Worm (Caenorhabditis elegans) whole organism, L4/young adult: Measurements from ENCODE around the gene msp-40.

Source experiments
- W03F9.2 ChIP-seq: fragments of 150-350 bp; optimal IDR thresholded peaks from 2 replicates; lab custom pipeline; 2014; ENCODE audit warnings: missing biosample characterization, missing genetic modification characterization
- dao-5 ChIP-seq: sonication (generic microtip); optimal IDR thresholded peaks from 2 replicates; lab custom pipeline; 2016; ENCODE audit warnings: missing genotype, missing genetic modification characterization, moderate library complexity, missing compliant biosample characterization
- him-1 ChIP-seq: sonication (generic microtip); optimal IDR thresholded peaks from 2 replicates; lab custom pipeline; 2016; ENCODE audit warnings: missing genotype, missing genetic modification reagents, missing genetic modification characterization, missing compliant biosample characterization

ce11 chrII:4863357-4863756 is 38.1 kb downstream of the msp-40 start, which contains the start of the genes mpst-4 and F11G11.14:
- TF ChIP-seq him-1 (no peak), dao-5 (tag; lab: Kevin White, UChicago) (no peak), W03F9.2 (tag; lab: Kevin White, UChicago) (no peak)
